Worm (Caenorhabditis elegans) whole organism, L2 larva: ENCODE measurements around the gene C34E10.9.

Experiments used
- F13H6.1 ChIP-seq: sonication (generic microtip); optimal IDR thresholded peaks from 2 replicates; lab custom pipeline; 2016; ENCODE audit warnings: missing genetic modification characterization, missing compliant biosample characterization
- R02D3.7 ChIP-seq: fragments of 150-350 bp; optimal IDR thresholded peaks from 2 replicates; lab custom pipeline; 2014; ENCODE audit warnings: missing biosample characterization, missing genetic modification characterization
- ZK546.5 ChIP-seq: sonication (generic microtip); optimal IDR thresholded peaks from 2 replicates; lab custom pipeline; 2017; ENCODE audit warnings: missing biosample characterization, missing genetic modification characterization
- alr-1 ChIP-seq: fragments of 150-350 bp; optimal IDR thresholded peaks from 2 replicates; lab custom pipeline; 2014; ENCODE audit warnings: missing biosample characterization, missing genetic modification characterization
- aly-2 ChIP-seq: fragments of 150-350 bp; optimal IDR thresholded peaks from 2 replicates; lab custom pipeline; 2014; ENCODE audit warnings: missing biosample characterization, missing genetic modification characterization
- ama-1 ChIP-seq: fragments of 150-350 bp; optimal IDR thresholded peaks from 2 replicates; lab custom pipeline; 2018; ENCODE audit warnings: inconsistent platforms
- ceh-16 ChIP-seq: fragments of 150-350 bp; optimal IDR thresholded peaks from 2 replicates; lab custom pipeline; 2014; ENCODE audit warnings: missing biosample characterization, missing genetic modification characterization
- crh-2 ChIP-seq: sonication (generic microtip); optimal IDR thresholded peaks from 2 replicates; lab custom pipeline; 2017; ENCODE audit warnings: missing biosample characterization, missing genetic modification characterization
- dmd-4 ChIP-seq: sonication (generic microtip); optimal IDR thresholded peaks from 2 replicates; lab custom pipeline; 2017; ENCODE audit warnings: missing biosample characterization, missing genetic modification characterization
- egl-27 ChIP-seq: sonication (generic microtip); optimal IDR thresholded peaks from 3 replicates; lab custom pipeline; 2017; ENCODE audit warnings: missing biosample characterization, missing genetic modification reagents, missing genetic modification characterization
- fos-1 ChIP-seq: fragments of 150-350 bp; optimal IDR thresholded peaks from 2 replicates; lab custom pipeline; 2014; ENCODE audit warnings: missing biosample characterization, missing genetic modification characterization
- lin-11 ChIP-seq: fragments of 150-350 bp; sonication (generic microtip); optimal IDR thresholded peaks from 2 replicates; lab custom pipeline; 2014; ENCODE audit warnings: missing biosample characterization, missing genetic modification characterization, inconsistent platforms, mixed read lengths
- lin-13 ChIP-seq: fragments of 150-350 bp; optimal IDR thresholded peaks from 2 replicates; lab custom pipeline; 2014; ENCODE audit warnings: missing biosample characterization, missing genetic modification reagents, missing genetic modification characterization
- lin-39 ChIP-seq: fragments of 150-350 bp; optimal IDR thresholded peaks from 2 replicates; lab custom pipeline; 2014; ENCODE audit warnings: missing biosample characterization, missing genetic modification reagents, missing genetic modification characterization
- mab-5 ChIP-seq: fragments of 150-350 bp; optimal IDR thresholded peaks from 2 replicates; lab custom pipeline; 2014; ENCODE audit warnings: missing biosample characterization, missing genetic modification characterization
- mdl-1 ChIP-seq, 2 experiments: fragments of 150-350 bp in 1 of 2; sonication (generic microtip) in 1 of 2; optimal IDR thresholded peaks; 2 replicates each; lab custom pipeline; 2017; ENCODE audit warnings: missing biosample characterization in 2 of 2, missing genetic modification characterization in 2 of 2
- nhr-12 ChIP-seq: fragments of 150-350 bp; optimal IDR thresholded peaks from 2 replicates; lab custom pipeline; 2014; ENCODE audit warnings: missing biosample characterization, missing genetic modification characterization
- nhr-23 ChIP-seq: fragments of 150-350 bp; optimal IDR thresholded peaks from 2 replicates; lab custom pipeline; 2014; ENCODE audit warnings: missing biosample characterization, missing genetic modification reagents, missing genetic modification characterization
- peb-1 ChIP-seq: fragments of 150-350 bp; optimal IDR thresholded peaks from 2 replicates; lab custom pipeline; 2014; ENCODE audit warnings: missing biosample characterization, missing genetic modification characterization
- sma-9 ChIP-seq, 2 experiments: fragments of 150-350 bp in 1 of 2; sonication (generic microtip) in 1 of 2; optimal IDR thresholded peaks; 2 replicates each; lab custom pipeline; 2014 to 2016; ENCODE audit warnings: missing genetic modification characterization in 2 of 2, mild to moderate bottlenecking in 1 of 2, missing biosample characterization in 1 of 2, missing compliant biosample characterization in 1 of 2, missing genetic modification reagents in 1 of 2, moderate library complexity in 1 of 2
- snpc-4 ChIP-seq: fragments of 150-350 bp; optimal IDR thresholded peaks from 2 replicates; lab custom pipeline; 2014; ENCODE audit warnings: missing biosample characterization, missing genetic modification characterization
- unc-55 ChIP-seq: fragments of 150-350 bp; sonication (generic microtip); optimal IDR thresholded peaks from 3 replicates; lab custom pipeline; 2014; ENCODE audit warnings: missing biosample characterization, missing genetic modification reagents, missing genetic modification characterization
- unc-62 ChIP-seq: fragments of 150-350 bp; optimal IDR thresholded peaks from 2 replicates; lab custom pipeline; 2014; ENCODE audit warnings: missing biosample characterization, missing genetic modification reagents, missing genetic modification characterization
- zag-1 ChIP-seq: fragments of 150-350 bp; optimal IDR thresholded peaks from 2 replicates; lab custom pipeline; 2014; ENCODE audit warnings: missing biosample characterization, missing genetic modification characterization
- ztf-11 ChIP-seq: sonication (generic microtip); optimal IDR thresholded peaks from 2 replicates; lab custom pipeline; 2017; ENCODE audit warnings: missing biosample characterization, missing genetic modification characterization

The C34E10.9 gene

DNA sequence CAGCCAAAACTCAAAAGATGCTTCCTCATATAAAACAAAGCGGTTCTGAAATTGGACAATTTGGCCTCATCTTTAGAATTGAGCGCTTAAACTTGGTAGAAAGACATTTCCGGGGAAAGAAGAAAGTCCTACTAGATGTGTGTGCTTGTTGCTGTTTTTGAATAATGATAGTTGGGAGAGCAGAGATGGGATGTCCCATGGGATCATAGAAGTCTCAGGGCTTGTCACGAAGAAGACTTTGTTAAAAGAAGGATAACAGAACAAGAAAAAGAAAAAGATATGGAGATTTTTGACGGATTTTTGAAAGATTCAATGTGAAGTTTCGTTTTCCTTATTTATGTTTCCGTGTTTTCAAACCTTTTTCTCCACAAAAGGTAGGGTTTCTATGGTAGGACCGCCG is 44.5 kb downstream of the C34E10.9 start, which contains the start of gene ZC155.2:
Gene ZC155.2, plus strand, starts transcription at position 301 of the 400 bp plus-strand sequence.
- TF ChIP-seq unc-62 (GFP tag; lab: Kevin White, UChicago) (no peak), mab-5 (tag; lab: Kevin White, UChicago) (peak; percentile 23)

DNA sequence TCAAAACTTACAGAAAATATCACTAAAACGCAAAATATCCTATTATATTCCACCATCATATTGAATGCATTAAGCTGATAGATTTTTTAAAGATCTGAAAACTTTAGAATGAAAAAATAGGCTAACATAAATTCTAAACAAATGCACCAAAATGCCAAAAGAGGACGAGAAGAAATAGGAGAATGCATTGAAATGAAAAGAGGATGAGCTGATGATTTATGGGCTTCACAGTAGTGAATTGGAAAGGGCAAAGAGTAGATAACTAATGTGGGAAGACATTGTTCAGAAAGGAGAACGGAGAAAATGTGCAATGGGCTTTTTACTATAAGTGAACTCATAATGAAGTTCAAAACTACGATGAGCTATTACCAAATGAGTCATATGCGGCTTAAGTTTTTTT is 45.7 kb downstream of the C34E10.9 start, which contains the start of gene cutl-19:
Gene cutl-19, minus strand, starts transcription at position 101 of the 400 bp plus-strand sequence.
- TF ChIP-seq ZK546.5 (no peak), unc-62 (GFP tag; lab: Kevin White, UChicago) (no peak), ama-1 (lab: Kevin White, UChicago) (no peak), mdl-1 (tag; optimal IDR thresholded peaks at IDR 0.05; lab: Kevin White, UChicago) (no peak), sma-9 (GFP tag; optimal IDR thresholded peaks at IDR 0.05; lab: Kevin White, UChicago) (no peak), sma-9 (tag; optimal IDR thresholded peaks at IDR 0.05; lab: Kevin White, UChicago) (no peak), snpc-4 (no peak), lin-11 (no peak), egl-27 (tag; lab: Kevin White, UChicago) (no peak), ceh-16 (tag; lab: Kevin White, UChicago) (no peak), nhr-12 (no peak), crh-2 (tag; lab: Kevin White, UChicago) (no peak)

DNA sequence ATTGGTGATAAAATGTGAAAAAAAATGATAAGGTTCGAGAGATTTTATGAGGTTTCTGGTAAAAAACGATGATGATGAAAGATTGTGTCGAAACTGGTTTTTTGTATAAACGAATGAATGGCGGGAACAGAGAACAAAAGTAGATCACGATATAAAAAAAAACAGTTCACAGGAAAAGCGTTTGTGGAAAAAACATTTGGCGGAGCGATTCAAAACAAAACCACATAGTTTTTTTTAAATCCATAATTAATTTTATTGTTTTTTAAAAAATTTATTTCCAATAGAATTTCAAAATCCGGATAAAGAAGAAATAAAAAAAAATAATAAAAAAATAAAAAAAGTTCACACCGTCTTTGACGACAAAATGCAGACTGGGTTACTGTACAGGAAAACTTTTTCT is 47.8 kb downstream of the C34E10.9 start, which contains the start of gene ZC155.4:
Gene ZC155.4, minus strand, starts transcription at position 101 of the 400 bp plus-strand sequence.
- TF ChIP-seq alr-1 (tag; lab: Kevin White, UChicago) (no peak), ZK546.5 (no peak), R02D3.7 (tag; lab: Kevin White, UChicago) (no peak), lin-39 (no peak), dmd-4 (no peak), fos-1 (no peak), unc-55 (no peak), peb-1 (tag; lab: Kevin White, UChicago) (no peak), lin-13 (GFP tag; lab: Kevin White, UChicago) (no peak), ztf-11 (no peak), F13H6.1 (no peak), aly-2 (tag; lab: Kevin White, UChicago) (no peak), zag-1 (tag; lab: Kevin White, UChicago) (no peak)

- TF ChIP-seq nhr-23 (tag; lab: Kevin White, UChicago): no peak
Observed at ce11 chrIII:5214162-5214561, 49.0 kb downstream of the C34E10.9 start.
